Worm (Caenorhabditis elegans): ENCODE measurements around the gene ttr-34.
A peak's percentile ranks its signal among the peaks of the same experiment; 100 is the strongest.

ttr-34 gene

DNA sequence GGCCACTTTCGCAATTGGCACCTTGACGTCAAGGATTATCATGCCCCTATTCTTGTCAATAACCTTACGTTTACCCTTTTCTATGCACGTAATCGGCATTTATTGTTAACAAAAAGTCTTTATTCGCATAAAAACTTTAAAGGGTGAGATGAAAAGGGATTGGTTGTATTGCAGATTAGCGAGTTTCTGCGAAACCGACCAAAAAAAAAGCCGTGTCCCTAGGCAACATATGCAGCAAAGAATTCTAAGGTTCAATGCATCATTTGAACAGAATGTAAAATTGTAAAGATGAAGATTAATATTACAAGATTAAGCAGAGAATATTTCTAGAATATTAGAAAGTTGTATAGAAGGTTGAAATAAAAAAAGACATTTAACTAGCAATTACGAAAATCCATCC lies 42.4 kb downstream of the ttr-34 start (continued):
- TF ChIP-seq nhr-19 (GFP tag; conservative IDR thresholded peaks at IDR 0.05) (no peak), ztf-4 (tag; optimal IDR thresholded peaks at IDR 0.05) (no peak), lir-3 (tag; optimal IDR thresholded peaks at IDR 0.05; ENCODE audit: poor library complexity) (no peak), nhr-76 (tag; optimal IDR thresholded peaks at IDR 0.05) (no peak), elt-2 (tag; optimal IDR thresholded peaks at IDR 0.05) (no peak), ztf-11 (tag; optimal IDR thresholded peaks at IDR 0.05) (no peak), nhr-11 (tag; optimal IDR thresholded peaks at IDR 0.05) (peak; percentile 28), nhr-85 (tag) (no peak), nhr-20 (tag; optimal IDR thresholded peaks at IDR 0.05) (no peak), ama-1 (optimal IDR thresholded peaks at IDR 0.05) (no peak), fkh-8 (tag; optimal IDR thresholded peaks at IDR 0.05) (peak; percentile 38), rnt-1 (tag; optimal IDR thresholded peaks at IDR 0.05) (no peak), elt-3 (tag; optimal IDR thresholded peaks at IDR 0.05) (no peak), grh-1 (GFP tag; IDR thresholded peaks at IDR 0.05) (no peak), lin-15B (tag; optimal IDR thresholded peaks at IDR 0.05) (no peak), alr-1 (tag; optimal IDR thresholded peaks at IDR 0.05; ENCODE audit: borderline replicate concordance) (no peak), dsc-1 (tag; optimal IDR thresholded peaks at IDR 0.05) (peak; percentile 90), sup-37 (GFP tag; optimal IDR thresholded peaks at IDR 0.05) (no peak)

ce11 chrX:13189861-13190260 lies 50.3 kb downstream of the ttr-34 start, which contains the start of gene cwp-5:
TSS of gene cwp-5 (minus strand) at chrX:13189961.
- TF ChIP-seq xbp-1 (tag; optimal IDR thresholded peaks at IDR 0.05) (no peak), mef-2 (tag; optimal IDR thresholded peaks at IDR 0.05) (no peak), snpc-4 (tag; optimal IDR thresholded peaks at IDR 0.05) (no peak), irx-1 (tag; optimal IDR thresholded peaks at IDR 0.05) (no peak), ama-1 (optimal IDR thresholded peaks at IDR 0.05) (no peak)
